Worm (Caenorhabditis elegans) whole organism, young adult: ENCODE results near the gene lpr-5.

Source experiments
- B0336.3 ChIP-seq: fragments of 200-800 bp; sonication (Bioruptor generic); IDR thresholded peaks from 2 replicates; pipeline ENCODE4 v1.3.6; 2022; ENCODE audit warnings: missing genetic modification characterization, missing compliant biosample characterization
- C17E4.6 ChIP-seq: fragments of 200-800 bp; sonication (Bioruptor generic); IDR thresholded peaks from 2 replicates; pipeline ENCODE4 v1.3.6; 2022; ENCODE audit warnings: missing genetic modification reagents, missing genetic modification characterization, missing compliant biosample characterization
- F22D6.2 ChIP-seq: sonication (generic microtip); optimal IDR thresholded peaks from 2 replicates; lab custom pipeline; 2016; ENCODE audit warnings: mild to moderate bottlenecking, missing genetic modification characterization, missing compliant biosample characterization
- F23B12.7 ChIP-seq: sonication (generic microtip); optimal IDR thresholded peaks from 2 replicates; lab custom pipeline; 2017; ENCODE audit warnings: missing genetic modification characterization, mild to moderate bottlenecking, missing compliant biosample characterization, antibody characterized with exemption, moderate library complexity; ENCODE audit not compliant: insufficient read depth
- F39B2.1 ChIP-seq: fragments of 200-800 bp; sonication (Bioruptor generic); IDR thresholded peaks from 2 replicates; pipeline ENCODE4 v1.3.6; 2022; ENCODE audit warnings: missing genetic modification reagents, missing genetic modification characterization, missing compliant biosample characterization
- F55B11.4 ChIP-seq: sonication (generic microtip); optimal IDR thresholded peaks from 2 replicates; lab custom pipeline; 2016; ENCODE audit warnings: missing compliant biosample characterization, missing genetic modification characterization, borderline replicate concordance; ENCODE audit not compliant: insufficient read depth
- K12H6.12 ChIP-seq: fragments of 200-800 bp; sonication (Bioruptor generic); optimal IDR thresholded peaks from 2 replicates; lab custom pipeline; 2018; ENCODE audit warnings: mild to moderate bottlenecking, missing genetic modification characterization, missing compliant biosample characterization
- T07F8.4 ChIP-seq: sonication (generic microtip); optimal IDR thresholded peaks from 2 replicates; lab custom pipeline; 2016; ENCODE audit warnings: mild to moderate bottlenecking, missing genetic modification characterization, moderate library complexity, missing compliant biosample characterization
- T26A5.8 ChIP-seq: sonication (generic microtip); optimal IDR thresholded peaks from 2 replicates; lab custom pipeline; 2016; ENCODE audit warnings: missing genetic modification characterization, missing compliant biosample characterization
- Y79H2A.3 ChIP-seq: fragments of 200-800 bp; sonication (Bioruptor generic); conservative IDR thresholded peaks from 2 replicates; pipeline ENCODE4 v1.3.6; 2022; ENCODE audit warnings: missing genetic modification reagents, missing genetic modification characterization, missing compliant biosample characterization
- Y95B8A.8 ChIP-seq: fragments of 200-800 bp; sonication (Bioruptor generic); IDR thresholded peaks from 2 replicates; pipeline ENCODE4 v1.3.6; 2022; ENCODE audit warnings: missing genetic modification reagents, missing genetic modification characterization, missing compliant biosample characterization
- attf-5 ChIP-seq: fragments of 200-800 bp; sonication (Bioruptor generic); optimal IDR thresholded peaks from 2 replicates; lab custom pipeline; 2018; ENCODE audit warnings: mild to moderate bottlenecking, missing genetic modification characterization, missing compliant biosample characterization
- bed-1 ChIP-seq: fragments of 200-800 bp; sonication (Bioruptor generic); IDR thresholded peaks from 2 replicates; pipeline ENCODE4 v1.3.6; 2022; ENCODE audit warnings: missing genetic modification reagents, missing genetic modification characterization, missing compliant biosample characterization
- ccch-3 ChIP-seq: fragments of 200-800 bp; sonication (Bioruptor generic); optimal IDR thresholded peaks from 2 replicates; lab custom pipeline; 2018; ENCODE audit warnings: mild to moderate bottlenecking, missing genetic modification characterization, missing compliant biosample characterization
- cebp-2 ChIP-seq: fragments of 200-800 bp; sonication (Bioruptor generic); IDR thresholded peaks from 2 replicates; pipeline ENCODE4 v1.3.6; 2022; ENCODE audit warnings: missing genetic modification characterization, missing compliant biosample characterization
- ceh-40 ChIP-seq: fragments of 200-800 bp; sonication (Bioruptor generic); IDR thresholded peaks from 2 replicates; pipeline ENCODE4 v1.3.6; 2022; ENCODE audit warnings: missing genetic modification characterization, missing compliant biosample characterization
- dox-1 ChIP-seq: fragments of 200-800 bp; sonication (Bioruptor generic); IDR thresholded peaks from 2 replicates; pipeline ENCODE4 v1.3.6; 2022; ENCODE audit warnings: missing genetic modification reagents, missing genetic modification characterization, missing compliant biosample characterization
- dpl-1 ChIP-seq: fragments of 150-350 bp; optimal IDR thresholded peaks from 2 replicates; lab custom pipeline; 2014; ENCODE audit warnings: missing biosample characterization, missing genetic modification reagents, missing genetic modification characterization
- ekl-4 ChIP-seq: fragments of 200-800 bp; sonication (Bioruptor generic); IDR thresholded peaks from 2 replicates; pipeline ENCODE4 v1.3.6; 2022; ENCODE audit warnings: missing genetic modification reagents, missing genetic modification characterization, missing compliant biosample characterization
- fkh-3 ChIP-seq: sonication (generic microtip); optimal IDR thresholded peaks from 2 replicates; lab custom pipeline; 2016; ENCODE audit warnings: mild to moderate bottlenecking, missing genetic modification characterization, missing compliant biosample characterization
- gei-17 ChIP-seq: fragments of 200-800 bp; sonication (Bioruptor generic); optimal IDR thresholded peaks from 2 replicates; lab custom pipeline; 2018; ENCODE audit warnings: mild to moderate bottlenecking, missing genetic modification characterization, missing compliant biosample characterization
- hmg-1.2 ChIP-seq: fragments of 200-800 bp; sonication (Bioruptor generic); IDR thresholded peaks from 2 replicates; pipeline ENCODE4 v1.3.6; 2022; ENCODE audit warnings: missing genetic modification reagents, missing genetic modification characterization, missing compliant biosample characterization
- hmg-20 ChIP-seq: fragments of 200-800 bp; sonication (Bioruptor generic); IDR thresholded peaks from 2 replicates; pipeline ENCODE4 v1.3.6; 2022; ENCODE audit warnings: missing genetic modification reagents, missing genetic modification characterization, missing compliant biosample characterization
- lag-1 ChIP-seq: fragments of 200-800 bp; sonication (Bioruptor generic); IDR thresholded peaks from 2 replicates; pipeline ENCODE4 v1.3.6; 2022; ENCODE audit warnings: missing genetic modification reagents, missing genetic modification characterization, missing compliant biosample characterization
- lin-26 ChIP-seq: fragments of 200-800 bp; sonication (Bioruptor generic); IDR thresholded peaks from 2 replicates; pipeline ENCODE4 v1.3.6; 2022; ENCODE audit warnings: missing genetic modification reagents, missing genetic modification characterization, missing compliant biosample characterization
- madf-10 ChIP-seq: sonication (generic microtip); optimal IDR thresholded peaks from 2 replicates; lab custom pipeline; 2016; ENCODE audit warnings: mild to moderate bottlenecking, missing genetic modification characterization, missing compliant biosample characterization
- madf-3 ChIP-seq: fragments of 200-800 bp; sonication (Bioruptor generic); IDR thresholded peaks from 2 replicates; pipeline ENCODE4 v1.3.6; 2022; ENCODE audit warnings: missing genetic modification reagents, missing genetic modification characterization, missing compliant biosample characterization
- madf-8 ChIP-seq: fragments of 200-800 bp; sonication (Bioruptor generic); conservative IDR thresholded peaks from 2 replicates; pipeline ENCODE4 v1.3.6; 2022; ENCODE audit warnings: missing genetic modification reagents, missing genetic modification characterization, missing compliant biosample characterization
- mel-28 ChIP-seq: sonication (generic microtip); optimal IDR thresholded peaks from 2 replicates; lab custom pipeline; 2016; ENCODE audit warnings: borderline replicate concordance, mild to moderate bottlenecking, missing genetic modification characterization, missing compliant biosample characterization
- mes-4 ChIP-seq: sonication (generic microtip); optimal IDR thresholded peaks from 2 replicates; lab custom pipeline; 2016; ENCODE audit warnings: missing genotype, missing genetic modification characterization, missing compliant biosample characterization
- nfyb-1 ChIP-seq: fragments of 200-800 bp; sonication (Bioruptor generic); IDR thresholded peaks from 2 replicates; pipeline ENCODE4 v1.3.6; 2022; ENCODE audit warnings: missing genetic modification reagents, missing genetic modification characterization, missing compliant biosample characterization
- nhr-179 ChIP-seq: sonication (generic microtip); optimal IDR thresholded peaks from 2 replicates; lab custom pipeline; 2016; ENCODE audit warnings: mild to moderate bottlenecking, missing genetic modification characterization, missing compliant biosample characterization
- nhr-27 ChIP-seq: fragments of 200-800 bp; sonication (Bioruptor generic); optimal IDR thresholded peaks from 2 replicates; lab custom pipeline; 2018; ENCODE audit warnings: mild to moderate bottlenecking, missing genetic modification characterization, moderate library complexity, missing compliant biosample characterization
- rcor-1 ChIP-seq: fragments of 200-800 bp; sonication (Bioruptor generic); IDR thresholded peaks from 2 replicates; pipeline ENCODE4 v1.3.6; 2022; ENCODE audit warnings: missing genetic modification reagents, missing genetic modification characterization, missing compliant biosample characterization
- rec-8 ChIP-seq, 2 experiments: sonication (generic microtip); optimal IDR thresholded peaks; 2 replicates each; lab custom pipeline; 2016; ENCODE audit warnings: mild to moderate bottlenecking in 2 of 2, missing genetic modification characterization in 2 of 2, missing genetic modification reagents in 2 of 2, missing genotype in 2 of 2, missing biosample characterization in 1 of 2, missing compliant biosample characterization in 1 of 2, moderate library complexity in 1 of 2
- repo-1 ChIP-seq: sonication (generic microtip); optimal IDR thresholded peaks from 2 replicates; lab custom pipeline; 2017; ENCODE audit warnings: mild to moderate bottlenecking, missing genetic modification characterization, missing compliant biosample characterization
- sdz-38 ChIP-seq: sonication (generic microtip); optimal IDR thresholded peaks from 2 replicates; lab custom pipeline; 2016; ENCODE audit warnings: missing genotype, missing genetic modification characterization, missing compliant biosample characterization
- sea-2 ChIP-seq: fragments of 200-800 bp; sonication (Bioruptor generic); IDR thresholded peaks from 2 replicates; pipeline ENCODE4 v1.3.6; 2022; ENCODE audit warnings: missing genetic modification characterization, missing compliant biosample characterization
- snpc-4 ChIP-seq, 5 experiments: fragments of 150-350 bp in 1 of 5; sonication (generic microtip) in 4 of 5; optimal IDR thresholded peaks; 2 replicates each; lab custom pipeline; 2014 to 2018; ENCODE audit warnings: missing genetic modification characterization in 5 of 5, missing biosample characterization in 3 of 5, antibody characterized with exemption in 2 of 5, mild to moderate bottlenecking in 2 of 5, missing compliant biosample characterization in 2 of 5, missing genotype in 2 of 5, moderate library complexity in 2 of 5, missing genetic modification reagents in 1 of 5
- tbp1 ChIP-seq: fragments of 200-800 bp; sonication (Bioruptor generic); optimal IDR thresholded peaks from 2 replicates; lab custom pipeline; 2018; ENCODE audit warnings: mild to moderate bottlenecking, missing genetic modification characterization, missing compliant biosample characterization
- zfh-2 ChIP-seq: fragments of 200-800 bp; sonication (Bioruptor generic); conservative IDR thresholded peaks from 2 replicates; pipeline ENCODE4 v1.3.6; 2022; ENCODE audit warnings: missing genetic modification reagents, missing genetic modification characterization, missing compliant biosample characterization
- zim-3 ChIP-seq: sonication (generic microtip); optimal IDR thresholded peaks from 2 replicates; lab custom pipeline; 2017; ENCODE audit warnings: mild to moderate bottlenecking, missing genetic modification characterization, moderate library complexity, missing compliant biosample characterization
- ztf-25 ChIP-seq: fragments of 200-800 bp; sonication (Bioruptor generic); IDR thresholded peaks from 2 replicates; pipeline ENCODE4 v1.3.6; 2022; ENCODE audit warnings: missing genetic modification reagents, missing genetic modification characterization, missing compliant biosample characterization
- ztf-3 ChIP-seq: fragments of 200-800 bp; sonication (Bioruptor generic); optimal IDR thresholded peaks from 2 replicates; lab custom pipeline; 2018; ENCODE audit warnings: mild to moderate bottlenecking, missing genetic modification characterization, missing compliant biosample characterization
- ztf-6 ChIP-seq: fragments of 200-800 bp; sonication (Bioruptor generic); IDR thresholded peaks from 2 replicates; pipeline ENCODE4 v1.3.6; 2022; ENCODE audit warnings: missing genetic modification reagents, missing genetic modification characterization, missing compliant biosample characterization

Gene lpr-5

ce11 chrX:11016100-11016499 lies 45.8 kb upstream of the lpr-5 start, which contains the start of gene egl-15:
Gene egl-15, plus strand, starts transcription at chrX:11016400.
- TF ChIP-seq B0336.3 (GFP tag; lab: Robert Waterston, UW) (no peak), cebp-2 (GFP tag; lab: Robert Waterston, UW) (no peak), madf-8 (GFP tag; lab: Robert Waterston, UW) (no peak), F55B11.4 (no peak), C17E4.6 (no peak), sdz-38 (tag; lab: Kevin White, UChicago) (no peak), F23B12.7 (tag; lab: Kevin White, UChicago) (no peak), hmg-1.2 (GFP tag; lab: Robert Waterston, UW) (no peak), ztf-6 (GFP tag; lab: Robert Waterston, UW) (no peak), zfh-2 (GFP tag; lab: Robert Waterston, UW) (no peak), rcor-1 (GFP tag; lab: Robert Waterston, UW) (no peak), dox-1 (GFP tag; lab: Robert Waterston, UW) (no peak), sea-2 (GFP tag; lab: Robert Waterston, UW) (no peak), K12H6.12 (no peak), tbp1 (GFP tag; lab: Kevin White, UChicago) (no peak), madf-10 (tag; lab: Kevin White, UChicago) (no peak), ztf-3 (GFP tag; lab: Kevin White, UChicago) (no peak), F22D6.2 (tag; lab: Kevin White, UChicago) (no peak), snpc-4 (GFP tag; optimal IDR thresholded peaks at IDR 0.05; lab: Kevin White, UChicago) (no peak), snpc-4 (tag; optimal IDR thresholded peaks at IDR 0.05; lab: Kevin White, UChicago) (no peak)

- TF ChIP-seq lag-1 = no peak
- TF ChIP-seq T26A5.8 (tag; lab: Kevin White, UChicago) = no peak
- TF ChIP-seq K12H6.12 = no peak
- no peak for TF ChIP-seq ceh-40 (GFP tag; lab: Robert Waterston, UW)
- TF ChIP-seq bed-1 = no peak
- TF ChIP-seq zim-3 (tag; lab: Kevin White, UChicago) = no peak
Measured at ce11 chrX:11028617-11029016, 33.3 kb upstream of the lpr-5 start, which contains the start of gene ldb-1. Gene ldb-1, plus strand, starts transcription at chrX:11028917.

ce11 chrX:11031047-11031695 lies 30.8 kb upstream of the lpr-5 start:
- TF ChIP-seq lin-26 (0 out of 2 replicates have a peak, but pooled peaks have one; percentile 45), tbp1 (GFP tag; lab: Kevin White, UChicago) (peak; percentile 34), K12H6.12 (peak; percentile 97), gei-17 (GFP tag; lab: Kevin White, UChicago) (peak; percentile 74), mel-28 (tag; lab: Kevin White, UChicago) (no peak), Y95B8A.8 (GFP tag; lab: Robert Waterston, UW) (no peak), madf-3 (GFP tag; lab: Robert Waterston, UW) (no peak), nfyb-1 (GFP tag; lab: Robert Waterston, UW) (peak; percentile 80), lag-1 (no peak), dpl-1 (GFP tag; lab: Kevin White, UChicago) (no peak), rec-8 (tag; optimal IDR thresholded peaks at IDR 0.05; lab: Kevin White, UChicago) (peak in 1 of 2 experiments; percentile 52), hmg-20 (GFP tag; lab: Robert Waterston, UW) (peak; percentile 31), ekl-4 (GFP tag; lab: Robert Waterston, UW) (peak; percentile 75), nhr-27 (tag; lab: Kevin White, UChicago) (peak; percentile 22), nhr-179 (tag; lab: Kevin White, UChicago) (no peak), rcor-1 (GFP tag; lab: Robert Waterston, UW) (peak; percentile 14; the same call in 1 of the 2 replicates), attf-5 (GFP tag; lab: Kevin White, UChicago) (peak; percentile 81), repo-1 (tag; lab: Kevin White, UChicago) (peak; percentile 68), F39B2.1 (GFP tag; lab: Robert Waterston, UW) (no peak), Y79H2A.3 (no peak), mes-4 (no peak), T07F8.4 (tag; lab: Kevin White, UChicago) (peak; percentile 54), ztf-25 (0 out of 2 replicates have a peak, but pooled peaks have one; percentile 2), fkh-3 (tag; lab: Kevin White, UChicago) (no peak), ccch-3 (GFP tag; lab: Kevin White, UChicago) (no peak)
